Fruit fly (Drosophila melanogaster) whole organism, embryonic: ENCODE results near the gene BNIP3.

ENCODE experiments used
- CG11696 ChIP-seq: fragments of 200-800 bp; sonication (Bioruptor generic); IDR thresholded peaks from 2 replicates; pipeline ENCODE4 v1.3.6; 2022; ENCODE audit warnings: missing biosample characterization, missing genetic modification characterization
- CG12236 ChIP-seq: fragments of 200-800 bp; sonication (Bioruptor generic); optimal IDR thresholded peaks from 2 replicates; lab custom pipeline; 2016; ENCODE audit warnings: missing biosample characterization, missing genetic modification characterization
- CG12391 ChIP-seq: fragments of 200-800 bp; sonication (Bioruptor generic); optimal IDR thresholded peaks from 3 replicates; lab custom pipeline; 2018; ENCODE audit warnings: missing biosample characterization, mild to moderate bottlenecking, missing genetic modification characterization, moderate library complexity
- CG13894 ChIP-seq: fragments of 200-800 bp; sonication (Bioruptor generic); optimal IDR thresholded peaks from 3 replicates; lab custom pipeline; 2018; ENCODE audit warnings: missing biosample characterization, mild to moderate bottlenecking, missing genetic modification characterization, moderate library complexity
- CG14441 ChIP-seq: fragments of 200-800 bp; sonication (Bioruptor generic); IDR thresholded peaks from 2 replicates; pipeline ENCODE4 v1.3.6; 2022; ENCODE audit warnings: missing biosample characterization, missing genetic modification characterization
- CG15073 ChIP-seq: fragments of 200-800 bp; sonication (Bioruptor generic); optimal IDR thresholded peaks from 2 replicates; lab custom pipeline; 2016; ENCODE audit warnings: missing biosample characterization, missing genetic modification characterization
- CG1529 ChIP-seq: fragments of 200-800 bp; sonication (Bioruptor generic); optimal IDR thresholded peaks from 3 replicates; lab custom pipeline; 2018; ENCODE audit warnings: missing biosample characterization, missing genetic modification characterization
- CG1603 ChIP-seq: fragments of 200-800 bp; sonication (Bioruptor generic); optimal IDR thresholded peaks from 2 replicates; lab custom pipeline; 2019; ENCODE audit warnings: missing biosample characterization, mild to moderate bottlenecking, missing genetic modification characterization, moderate library complexity
- CG18599 ChIP-seq: fragments of 200-800 bp; sonication (Bioruptor generic); optimal IDR thresholded peaks from 3 replicates; lab custom pipeline; 2017; ENCODE audit warnings: missing biosample characterization, missing genetic modification characterization, mild to moderate bottlenecking, moderate library complexity, missing genetic modification reagents
- CG18764 ChIP-seq: fragments of 200-800 bp; sonication (Bioruptor generic); optimal IDR thresholded peaks from 3 replicates; lab custom pipeline; 2016; ENCODE audit warnings: missing biosample characterization, missing genetic modification characterization
- CG2712 ChIP-seq: fragments of 200-800 bp; optimal IDR thresholded peaks from 3 replicates; lab custom pipeline; 2019; ENCODE audit warnings: missing biosample characterization, mild to moderate bottlenecking, missing genetic modification characterization, moderate library complexity
- CG30403 ChIP-seq: fragments of 200-800 bp; sonication (Bioruptor generic); optimal IDR thresholded peaks from 3 replicates; lab custom pipeline; 2016; ENCODE audit warnings: missing biosample characterization, missing genetic modification characterization
- CG31224 ChIP-seq: fragments of 200-800 bp; sonication (Bioruptor generic); IDR thresholded peaks from 2 replicates; pipeline ENCODE4 v1.3.6; 2022; ENCODE audit warnings: missing biosample characterization, missing genetic modification characterization
- CG31365 ChIP-seq: fragments of 200-800 bp; sonication (Bioruptor generic); optimal IDR thresholded peaks from 2 replicates; lab custom pipeline; 2018; ENCODE audit warnings: missing biosample characterization, mild to moderate bottlenecking, missing genetic modification characterization
- CG3847 ChIP-seq: fragments of 200-800 bp; sonication (Bioruptor generic); IDR thresholded peaks from 2 replicates; pipeline ENCODE4 v1.3.6; 2022; ENCODE audit warnings: missing biosample characterization, missing genetic modification characterization
- CG43689 ChIP-seq: fragments of 200-800 bp; sonication (Bioruptor generic); IDR thresholded peaks from 2 replicates; pipeline ENCODE4 v1.3.6; 2022; ENCODE audit warnings: missing biosample characterization, missing genetic modification characterization
- CG6254 ChIP-seq: fragments of 200-800 bp; sonication (Bioruptor generic); optimal IDR thresholded peaks from 3 replicates; lab custom pipeline; 2017; ENCODE audit warnings: mild to moderate bottlenecking, missing biosample characterization, missing genetic modification reagents, missing genetic modification characterization
- CG6654 ChIP-seq: fragments of 200-800 bp; sonication (Bioruptor generic); optimal IDR thresholded peaks from 2 replicates; lab custom pipeline; 2017; ENCODE audit warnings: missing biosample characterization, mild to moderate bottlenecking, missing genetic modification characterization
- CG6689 ChIP-seq: fragments of 200-800 bp; sonication (Bioruptor generic); IDR thresholded peaks from 2 replicates; pipeline ENCODE4 v1.3.6; 2022; ENCODE audit warnings: missing biosample characterization, missing genetic modification characterization
- CG7928 ChIP-seq: fragments of 200-800 bp; sonication (Bioruptor generic); optimal IDR thresholded peaks from 2 replicates; lab custom pipeline; 2017; ENCODE audit warnings: missing biosample characterization, mild to moderate bottlenecking, missing genetic modification characterization
- CG8089 ChIP-seq: fragments of 200-800 bp; sonication (Bioruptor generic); optimal IDR thresholded peaks from 3 replicates; lab custom pipeline; 2016; ENCODE audit warnings: missing biosample characterization, missing genetic modification characterization
- CG8281 ChIP-seq: fragments of 200-800 bp; sonication (Bioruptor generic); optimal IDR thresholded peaks from 2 replicates; lab custom pipeline; 2018; ENCODE audit warnings: missing biosample characterization, mild to moderate bottlenecking, missing genetic modification characterization, moderate library complexity
- Camta ChIP-seq: fragments of 200-800 bp; sonication (Bioruptor generic); optimal IDR thresholded peaks from 2 replicates; lab custom pipeline; 2016; ENCODE audit warnings: missing biosample characterization, missing genetic modification characterization
- D19B ChIP-seq: fragments of 200-800 bp; sonication (Bioruptor generic); optimal IDR thresholded peaks from 2 replicates; lab custom pipeline; 2017; ENCODE audit warnings: missing biosample characterization, mild to moderate bottlenecking, missing genetic modification characterization
- E2f1 ChIP-seq: fragments of 200-800 bp; sonication (Bioruptor generic); IDR thresholded peaks from 2 replicates; pipeline ENCODE4 v1.3.6; 2022; ENCODE audit warnings: missing biosample characterization, missing genetic modification characterization
- GATAe ChIP-seq: fragments of 200-800 bp; sonication (Bioruptor generic); conservative IDR thresholded peaks from 2 replicates; pipeline ENCODE4 v1.3.6; 2022; ENCODE audit warnings: missing biosample characterization, missing genetic modification characterization
- HLHmδ ChIP-seq: fragments of 200-800 bp; sonication (Bioruptor generic); optimal IDR thresholded peaks from 2 replicates; lab custom pipeline; 2018; ENCODE audit warnings: missing biosample characterization, mild to moderate bottlenecking, missing genetic modification characterization, moderate library complexity
- Hr39 ChIP-seq: fragments of >200 bp; optimal IDR thresholded peaks from 2 replicates; lab custom pipeline; 2017
- Meics ChIP-seq: fragments of 200-800 bp; sonication (Bioruptor generic); optimal IDR thresholded peaks from 2 replicates; lab custom pipeline; 2017; ENCODE audit warnings: missing biosample characterization, mild to moderate bottlenecking, missing genetic modification characterization
- Mes4 ChIP-seq: fragments of 200-800 bp; sonication (Bioruptor generic); optimal IDR thresholded peaks from 2 replicates; lab custom pipeline; 2016; ENCODE audit warnings: missing biosample characterization, missing genetic modification characterization
- Myb ChIP-seq: fragments of 200-800 bp; sonication (Bioruptor generic); optimal IDR thresholded peaks from 2 replicates; lab custom pipeline; 2016; ENCODE audit warnings: missing biosample characterization, missing genetic modification characterization
- ap ChIP-seq: fragments of 200-800 bp; sonication (Bioruptor generic); IDR thresholded peaks from 2 replicates; pipeline ENCODE4 v1.3.6; 2022; ENCODE audit warnings: missing biosample characterization, missing genetic modification characterization
- ewg ChIP-seq: fragments of 200-800 bp; sonication (Bioruptor generic); optimal IDR thresholded peaks from 3 replicates; lab custom pipeline; 2017; ENCODE audit warnings: mild to moderate bottlenecking, missing biosample characterization, missing genetic modification reagents, missing genetic modification characterization
- fd102C ChIP-seq: fragments of 200-800 bp; sonication (Bioruptor generic); optimal IDR thresholded peaks from 2 replicates; lab custom pipeline; 2018; ENCODE audit warnings: missing biosample characterization, mild to moderate bottlenecking, missing genetic modification characterization, moderate library complexity
- fd96Cb ChIP-seq: fragments of 200-800 bp; sonication (Bioruptor generic); optimal IDR thresholded peaks from 2 replicates; lab custom pipeline; 2018; ENCODE audit warnings: missing biosample characterization, mild to moderate bottlenecking, missing genetic modification characterization, moderate library complexity
- gcm2 ChIP-seq: fragments of 200-800 bp; sonication (Bioruptor generic); optimal IDR thresholded peaks from 2 replicates; lab custom pipeline; 2016; ENCODE audit warnings: missing biosample characterization, missing genetic modification characterization
- jigr1 ChIP-seq: fragments of 200-800 bp; sonication (Bioruptor generic); IDR thresholded peaks from 3 replicates; pipeline ENCODE4 v1.3.6; 2022; ENCODE audit warnings: missing biosample characterization, missing genetic modification characterization
- kah ChIP-seq: fragments of 200-800 bp; sonication (Bioruptor generic); optimal IDR thresholded peaks from 2 replicates; lab custom pipeline; 2018; ENCODE audit warnings: missing biosample characterization, mild to moderate bottlenecking, missing genetic modification characterization
- klu ChIP-seq: fragments of 200-800 bp; sonication (Bioruptor generic); IDR thresholded peaks from 2 replicates; pipeline ENCODE4 v1.3.6; 2022; ENCODE audit warnings: missing biosample characterization, missing genetic modification characterization
- lbe ChIP-seq: fragments of 200-800 bp; sonication (Bioruptor generic); optimal IDR thresholded peaks from 2 replicates; lab custom pipeline; 2016; ENCODE audit warnings: missing biosample characterization, mild to moderate bottlenecking, missing genetic modification characterization
- lola ChIP-seq, 3 experiments: fragments of >200 bp in 2 of 3; fragments of 200-800 bp in 1 of 3; sonication (Bioruptor generic) in 1 of 3; optimal IDR thresholded peaks; 2 replicates each; lab custom pipeline; 2017 to 2019; ENCODE audit warnings: missing biosample characterization in 3 of 3, missing genetic modification characterization in 3 of 3, mild to moderate bottlenecking in 1 of 3, moderate library complexity in 1 of 3
- nmo ChIP-seq: fragments of 200-800 bp; sonication (Bioruptor generic); optimal IDR thresholded peaks from 2 replicates; lab custom pipeline; 2018; ENCODE audit warnings: missing biosample characterization, mild to moderate bottlenecking, missing genetic modification characterization, moderate library complexity
- ranshi ChIP-seq: fragments of 200-800 bp; sonication (Bioruptor generic); IDR thresholded peaks from 2 replicates; pipeline ENCODE4 v1.3.6; 2022; ENCODE audit warnings: missing biosample characterization, missing genetic modification characterization
- row ChIP-seq: fragments of 200-800 bp; sonication (Bioruptor generic); IDR thresholded peaks from 3 replicates; pipeline ENCODE4 v1.3.6; 2022; ENCODE audit warnings: missing biosample characterization, missing genetic modification characterization
- run ChIP-seq: fragments of 200-800 bp; sonication (Bioruptor generic); optimal IDR thresholded peaks from 3 replicates; lab custom pipeline; 2018; ENCODE audit warnings: missing biosample characterization, mild to moderate bottlenecking, missing genetic modification characterization
- slbo ChIP-seq: fragments of 200-800 bp; sonication (Bioruptor generic); IDR thresholded peaks from 2 replicates; pipeline ENCODE4 v1.3.6; 2022; ENCODE audit warnings: missing biosample characterization, missing genetic modification characterization
- toy ChIP-seq: fragments of 200-800 bp; sonication (Bioruptor generic); IDR thresholded peaks from 2 replicates; pipeline ENCODE4 v1.3.6; 2022; ENCODE audit warnings: missing biosample characterization, missing genetic modification characterization
- wek ChIP-seq: fragments of 200-800 bp; sonication (Bioruptor generic); optimal IDR thresholded peaks from 3 replicates; lab custom pipeline; 2018; ENCODE audit warnings: missing biosample characterization, mild to moderate bottlenecking, missing genetic modification characterization, moderate library complexity
- yki ChIP-seq: fragments of >200 bp; optimal IDR thresholded peaks from 3 replicates; lab custom pipeline; 2018

The BNIP3 gene

dm6 chr3L:20493417-20494261, 25.6 kb downstream of the BNIP3 start (continued):
- TF ChIP-seq toy (GFP tag; lab: Robert Waterston, UW): 0 out of 2 replicates have a peak, but pooled peaks have one; percentile 33
- 0 out of 2 replicates have a peak, but pooled peaks have one; percentile 27 for TF ChIP-seq GATAe (GFP tag; lab: Robert Waterston, UW)
- peak; percentile 11 for TF ChIP-seq CG1603
- peak; percentile 72 for TF ChIP-seq CG3847 (GFP tag; lab: Robert Waterston, UW)
- TF ChIP-seq CG18764 (GFP tag; lab: Kevin White, UChicago): peak; percentile 2
- TF ChIP-seq Meics (GFP tag; lab: Kevin White, UChicago): peak; percentile 80
- no peak for TF ChIP-seq CG12236 (GFP tag; lab: Kevin White, UChicago)
- peak; percentile 76 for TF ChIP-seq nmo (GFP tag; lab: Kevin White, UChicago)
- TF ChIP-seq CG43689 (GFP tag; lab: Robert Waterston, UW): peak; percentile 59
- TF ChIP-seq E2f1 (GFP tag; lab: Robert Waterston, UW): peak; percentile 80; the same call in 1 of the 2 replicates
- TF ChIP-seq CG31365 (tag; lab: Kevin White, UChicago): peak; percentile 0
- TF ChIP-seq CG15073: no peak
- TF ChIP-seq lbe (GFP tag; lab: Kevin White, UChicago): peak; percentile 88
- TF ChIP-seq Hr39 (lab: Kevin White, UChicago): no peak
- TF ChIP-seq CG14441 (GFP tag; lab: Robert Waterston, UW): peak; percentile 78
- no peak for TF ChIP-seq CG8281 (tag; lab: Kevin White, UChicago)
- TF ChIP-seq CG6654 (GFP tag; lab: Kevin White, UChicago): peak; percentile 10
- peak; percentile 48; the same call in 1 of the 2 replicates for TF ChIP-seq ranshi
- TF ChIP-seq Myb (GFP tag; lab: Kevin White, UChicago): peak; percentile 12
- peak; percentile 59 for TF ChIP-seq CG11696 (GFP tag; lab: Robert Waterston, UW)
- no peak for TF ChIP-seq CG8089 (GFP tag; lab: Kevin White, UChicago)
- peak; percentile 15 for TF ChIP-seq ewg (GFP tag; lab: Kevin White, UChicago)
- no peak for TF ChIP-seq HLHmδ (GFP tag; lab: Kevin White, UChicago)
- peak; percentile 84 for TF ChIP-seq CG30403 (GFP tag; lab: Kevin White, UChicago)
- TF ChIP-seq CG7928: peak; percentile 13
- TF ChIP-seq CG6689 (GFP tag; lab: Robert Waterston, UW): peak; percentile 81
- TF ChIP-seq fd96Cb (tag; lab: Kevin White, UChicago): peak; percentile 73
- peak; percentile 84 for TF ChIP-seq CG18599
- TF ChIP-seq CG6254 (GFP tag; lab: Kevin White, UChicago): peak; percentile 43
- TF ChIP-seq ap (GFP tag; lab: Robert Waterston, UW): peak; percentile 56
- peak; percentile 91 for TF ChIP-seq row (GFP tag; lab: Robert Waterston, UW)
- peak; percentile 6 for TF ChIP-seq fd102C (GFP tag; lab: Kevin White, UChicago)
- TF ChIP-seq Camta (GFP tag; lab: Kevin White, UChicago): peak; percentile 43
- TF ChIP-seq run (tag; lab: Kevin White, UChicago): peak; percentile 57
- TF ChIP-seq gcm2: no peak
- TF ChIP-seq slbo (GFP tag; lab: Robert Waterston, UW): peak; percentile 83
- peak in 1 of 3 experiments; percentile 20 for TF ChIP-seq lola (GFP tag; optimal IDR thresholded peaks at IDR 0.05; lab: Kevin White, UChicago)
- TF ChIP-seq wek (GFP tag; lab: Kevin White, UChicago): peak; percentile 6
- TF ChIP-seq D19B: peak; percentile 23
- no peak for TF ChIP-seq kah (GFP tag; lab: Kevin White, UChicago)
- peak; percentile 29; the same call in 1 of the 2 replicates for TF ChIP-seq klu (GFP tag; lab: Robert Waterston, UW)
- TF ChIP-seq CG12391 (tag; lab: Kevin White, UChicago): peak; percentile 77
- no peak for TF ChIP-seq CG13894
- peak; percentile 77 for TF ChIP-seq CG31224
- TF ChIP-seq jigr1 (GFP tag; lab: Robert Waterston, UW): peak; percentile 53; the same call in 2 of the 3 replicates
- TF ChIP-seq CG1529 (GFP tag; lab: Kevin White, UChicago): peak; percentile 10
- peak; percentile 82 for TF ChIP-seq CG2712 (tag; lab: Kevin White, UChicago)
- TF ChIP-seq Mes4 (GFP tag; lab: Kevin White, UChicago): no peak
- TF ChIP-seq yki (lab: Kevin White, UChicago): no peak
